Worm (Caenorhabditis elegans): ENCODE results near the gene nxf-1.

ce11 chrV:14364586-14365248 is 50.1 kb downstream of the nxf-1 start:
- TF ChIP-seq mdl-1 (tag; optimal IDR thresholded peaks at IDR 0.05) = no peak
- peak in 1 of 2 experiments; percentile 44 for TF ChIP-seq unc-62 (GFP tag; optimal IDR thresholded peaks at IDR 0.05 in 1 of 2)
- TF ChIP-seq unc-62 (tag; optimal IDR thresholded peaks at IDR 0.05) = no peak
- no peak for TF ChIP-seq fos-1 (tag; optimal IDR thresholded peaks at IDR 0.05)
- TF ChIP-seq skn-1 (tag; optimal IDR thresholded peaks at IDR 0.05) = no peak
- TF ChIP-seq ceh-28 (tag; optimal IDR thresholded peaks at IDR 0.05) = no peak
- no peak for TF ChIP-seq nhr-11 (tag; optimal IDR thresholded peaks at IDR 0.05)
- no peak for TF ChIP-seq egl-27 (tag; optimal IDR thresholded peaks at IDR 0.05)
